Worm (Caenorhabditis elegans) whole organism, L3 larva: ENCODE measurements around the gene ZK455.5.

Experiments
- R02D3.7 ChIP-seq: fragments of 150-350 bp; optimal IDR thresholded peaks from 2 replicates; lab custom pipeline; 2014; ENCODE audit warnings: missing biosample characterization, missing genetic modification characterization
- ZK546.5 ChIP-seq: sonication (generic microtip); optimal IDR thresholded peaks from 2 replicates; lab custom pipeline; 2017; ENCODE audit warnings: missing biosample characterization, missing genetic modification characterization
- ama-1 ChIP-seq: fragments of 150-350 bp; optimal IDR thresholded peaks from 2 replicates; lab custom pipeline; 2018
- ceh-16 ChIP-seq: sonication (generic microtip); optimal IDR thresholded peaks from 2 replicates; lab custom pipeline; 2017; ENCODE audit warnings: missing biosample characterization, missing genetic modification characterization
- ceh-82 ChIP-seq: fragments of 150-350 bp; optimal IDR thresholded peaks from 2 replicates; lab custom pipeline; 2014; ENCODE audit warnings: missing biosample characterization, missing genetic modification characterization
- ceh-9 ChIP-seq: sonication (generic microtip); optimal IDR thresholded peaks from 2 replicates; lab custom pipeline; 2018; ENCODE audit warnings: missing biosample characterization, missing genetic modification characterization
- daf-12 ChIP-seq: fragments of 150-350 bp; optimal IDR thresholded peaks from 2 replicates; lab custom pipeline; 2014; ENCODE audit warnings: missing biosample characterization, missing genetic modification reagents, missing genetic modification characterization
- egl-27 ChIP-seq: sonication (generic microtip); optimal IDR thresholded peaks from 4 replicates; lab custom pipeline; 2017; ENCODE audit warnings: missing biosample characterization, missing genetic modification reagents, missing genetic modification characterization
- egl-5 ChIP-seq: fragments of 150-350 bp; optimal IDR thresholded peaks from 2 replicates; lab custom pipeline; 2017; ENCODE audit warnings: missing biosample characterization, missing genetic modification reagents, missing genetic modification characterization, inconsistent platforms
- elt-1 ChIP-seq: fragments of 150-350 bp; optimal IDR thresholded peaks from 2 replicates; lab custom pipeline; 2014; ENCODE audit warnings: missing biosample characterization, missing genetic modification characterization
- elt-2 ChIP-seq: sonication (generic microtip); optimal IDR thresholded peaks from 2 replicates; lab custom pipeline; 2016; ENCODE audit warnings: missing genetic modification reagents, mild to moderate bottlenecking, missing genetic modification characterization, missing compliant biosample characterization
- fkh-2 ChIP-seq: fragments of 150-350 bp; optimal IDR thresholded peaks from 2 replicates; lab custom pipeline; 2014; ENCODE audit warnings: missing biosample characterization, missing genetic modification reagents, missing genetic modification characterization
- fos-1 ChIP-seq: fragments of 150-350 bp; optimal IDR thresholded peaks from 2 replicates; lab custom pipeline; 2014; ENCODE audit warnings: missing biosample characterization, missing genetic modification characterization
- lin-39 ChIP-seq: fragments of 150-350 bp; optimal IDR thresholded peaks from 2 replicates; lab custom pipeline; 2018; ENCODE audit warnings: missing biosample characterization, missing genetic modification reagents, missing genetic modification characterization
- lsy-12 ChIP-seq: sonication (generic microtip); optimal IDR thresholded peaks from 2 replicates; lab custom pipeline; 2016; ENCODE audit warnings: mild to moderate bottlenecking, missing genetic modification characterization, missing compliant biosample characterization
- mdl-1 ChIP-seq: fragments of 150-350 bp; optimal IDR thresholded peaks from 2 replicates; lab custom pipeline; 2014; ENCODE audit warnings: missing biosample characterization, missing genetic modification characterization
- nfya-1 ChIP-seq: sonication (generic microtip); optimal IDR thresholded peaks from 2 replicates; lab custom pipeline; 2017; ENCODE audit warnings: missing genetic modification characterization, mild to moderate bottlenecking, missing compliant biosample characterization, antibody characterized with exemption, moderate library complexity; ENCODE audit not compliant: insufficient read depth
- nhr-11 ChIP-seq: fragments of 150-350 bp; optimal IDR thresholded peaks from 2 replicates; lab custom pipeline; 2014; ENCODE audit warnings: missing biosample characterization, missing genetic modification characterization
- nhr-23 ChIP-seq: fragments of 150-350 bp; optimal IDR thresholded peaks from 2 replicates; lab custom pipeline; 2014; ENCODE audit warnings: missing biosample characterization, missing genetic modification reagents, missing genetic modification characterization
- nhr-237 ChIP-seq: fragments of 150-350 bp; optimal IDR thresholded peaks from 2 replicates; lab custom pipeline; 2014; ENCODE audit warnings: missing biosample characterization, missing genetic modification characterization
- nhr-25 ChIP-seq: sonication (generic microtip); optimal IDR thresholded peaks from 2 replicates; lab custom pipeline; 2017; ENCODE audit warnings: missing biosample characterization, missing genetic modification characterization
- nhr-67 ChIP-seq: fragments of 150-350 bp; optimal IDR thresholded peaks from 2 replicates; lab custom pipeline; 2014; ENCODE audit warnings: missing biosample characterization, missing genetic modification characterization
- nhr-76 ChIP-seq: fragments of 150-350 bp; sonication (generic microtip); optimal IDR thresholded peaks from 5 replicates; lab custom pipeline; 2014; ENCODE audit warnings: missing biosample characterization, missing genetic modification characterization
- nhr-77 ChIP-seq: fragments of 150-350 bp; optimal IDR thresholded peaks from 2 replicates; lab custom pipeline; 2014; ENCODE audit warnings: missing biosample characterization, missing genetic modification characterization
- pha-4 ChIP-seq: fragments of 150-350 bp; optimal IDR thresholded peaks from 2 replicates; lab custom pipeline; 2014; ENCODE audit warnings: missing biosample characterization, missing genetic modification reagents, missing genetic modification characterization
- pqm-1 ChIP-seq: fragments of 150-350 bp; optimal IDR thresholded peaks from 2 replicates; lab custom pipeline; 2017; ENCODE audit warnings: missing biosample characterization, missing genetic modification characterization, inconsistent platforms
- sea-2 ChIP-seq: fragments of 150-350 bp; sonication (generic microtip); optimal IDR thresholded peaks from 4 replicates; lab custom pipeline; 2014; ENCODE audit warnings: missing biosample characterization, missing genetic modification reagents, missing genetic modification characterization
- skn-1 ChIP-seq: fragments of 150-350 bp; optimal IDR thresholded peaks from 2 replicates; lab custom pipeline; 2014; ENCODE audit warnings: missing biosample characterization, missing genetic modification characterization
- snpc-4 ChIP-seq: fragments of 150-350 bp; optimal IDR thresholded peaks from 2 replicates; lab custom pipeline; 2014; ENCODE audit warnings: missing biosample characterization, missing genetic modification characterization
- tbx-2 ChIP-seq: sonication (generic microtip); optimal IDR thresholded peaks from 2 replicates; lab custom pipeline; 2016; ENCODE audit warnings: mild to moderate bottlenecking, missing genetic modification characterization, missing compliant biosample characterization
- unc-39 ChIP-seq: sonication (generic microtip); optimal IDR thresholded peaks from 4 replicates; lab custom pipeline; 2017; ENCODE audit warnings: missing biosample characterization, missing genetic modification characterization
- unc-62 ChIP-seq: fragments of 150-350 bp; sonication (generic microtip); optimal IDR thresholded peaks from 4 replicates; lab custom pipeline; 2014; ENCODE audit warnings: missing biosample characterization, missing genetic modification reagents, missing genetic modification characterization
- ztf-11 ChIP-seq: fragments of 150-350 bp; optimal IDR thresholded peaks from 2 replicates; lab custom pipeline; 2014; ENCODE audit warnings: missing biosample characterization, missing genetic modification characterization

Gene ZK455.5

ce11 chrX:11337783-11338182, 11.1 kb upstream of the ZK455.5 start, which contains the start of gene gcy-9:
TSS of gene gcy-9 (minus strand) at chrX:11337883.
- TF ChIP-seq unc-62 (GFP tag; lab: Kevin White, UChicago) (no peak), nhr-11 (tag; lab: Kevin White, UChicago) (no peak), pha-4 (tag; lab: Kevin White, UChicago) (no peak), snpc-4 (no peak), nhr-77 (no peak), nhr-67 (tag; lab: Kevin White, UChicago) (no peak), egl-5 (no peak), elt-2 (tag; lab: Kevin White, UChicago) (no peak), nhr-76 (tag; lab: Kevin White, UChicago) (no peak), ZK546.5 (tag; lab: Kevin White, UChicago) (no peak), skn-1 (tag; lab: Kevin White, UChicago) (no peak), ceh-9 (tag; lab: Kevin White, UChicago) (no peak), unc-39 (tag; lab: Kevin White, UChicago) (no peak), tbx-2 (tag; lab: Kevin White, UChicago) (no peak), ama-1 (lab: Kevin White, UChicago) (no peak), R02D3.7 (no peak), lsy-12 (tag; lab: Kevin White, UChicago) (no peak)

ce11 chrX:11337095-11337494, 10.4 kb upstream of the ZK455.5 start:
- TF ChIP-seq daf-12 (no peak), ceh-82 (no peak), egl-27 (tag; lab: Kevin White, UChicago) (no peak), sea-2 (GFP tag; lab: Kevin White, UChicago) (no peak), elt-1 (tag; lab: Kevin White, UChicago) (no peak), nhr-237 (tag; lab: Kevin White, UChicago) (no peak), fkh-2 (no peak), tbx-2 (tag; lab: Kevin White, UChicago) (no peak), nhr-76 (tag; lab: Kevin White, UChicago) (no peak), snpc-4 (no peak), fos-1 (tag; lab: Kevin White, UChicago) (no peak), mdl-1 (no peak), nhr-25 (tag; lab: Kevin White, UChicago) (no peak), lin-39 (tag; lab: Kevin White, UChicago) (no peak), pqm-1 (no peak), ztf-11 (tag; lab: Kevin White, UChicago) (no peak), nhr-23 (tag; lab: Kevin White, UChicago) (no peak), unc-39 (tag; lab: Kevin White, UChicago) (no peak)

- TF ChIP-seq nhr-23 (tag; lab: Kevin White, UChicago), result no peak
- no peak for TF ChIP-seq ceh-16
- TF ChIP-seq ceh-82, result no peak
- no peak for TF ChIP-seq tbx-2 (tag; lab: Kevin White, UChicago)
- TF ChIP-seq nhr-77, result no peak
- TF ChIP-seq ztf-11 (tag; lab: Kevin White, UChicago), result no peak
These were observed 2.7 kb upstream of the ZK455.5 start, which contains the start of gene npr-9 for ce11 chrX:11329424-11329823. TSS of gene npr-9 (plus strand) at chrX:11329724.

- TF ChIP-seq lsy-12 (tag; lab: Kevin White, UChicago), result no peak
- TF ChIP-seq snpc-4, result no peak
- TF ChIP-seq nhr-67 (tag; lab: Kevin White, UChicago), result no peak
- no peak for TF ChIP-seq mdl-1
- TF ChIP-seq unc-39 (tag; lab: Kevin White, UChicago), result no peak
- no peak for TF ChIP-seq ztf-11 (tag; lab: Kevin White, UChicago)
- TF ChIP-seq nfya-1 (tag; lab: Kevin White, UChicago), result no peak
- TF ChIP-seq nhr-23 (tag; lab: Kevin White, UChicago), result no peak
These were observed 2.0 kb upstream of the ZK455.5 start for ce11 chrX:11328710-11329109.

- TF ChIP-seq mdl-1 (no peak), elt-2 (tag; lab: Kevin White, UChicago) (peak; percentile 91), pqm-1 (peak; percentile 89)
- TF ChIP-seq, all 47 proteins: peak for 2
These were observed 2.5 kb downstream of the ZK455.5 start, which contains the start of gene asm-2 for ce11 chrX:11324240-11324639. TSS of gene asm-2 (minus strand) at chrX:11324251.
